Worm (Caenorhabditis elegans): ENCODE results near the gene lgc-17.

lgc-17 gene

ce11 chrX:12158641-12159040, 37.3 kb downstream of the lgc-17 start:
- TF ChIP-seq ref-1 (GFP tag; conservative IDR thresholded peaks at IDR 0.05) (no peak), cog-1 (tag; optimal IDR thresholded peaks at IDR 0.05) (peak; percentile 0)

- no peak for TF ChIP-seq ref-1 (GFP tag; conservative IDR thresholded peaks at IDR 0.05)
- TF ChIP-seq T22C8.4 (GFP tag; IDR thresholded peaks at IDR 0.05): no peak
- no peak for TF ChIP-seq cog-1 (tag; optimal IDR thresholded peaks at IDR 0.05)
- no peak for TF ChIP-seq ztf-29 (GFP tag; IDR thresholded peaks at IDR 0.05)
- no peak for TF ChIP-seq klf-2 (GFP tag; conservative IDR thresholded peaks at IDR 0.05)
- TF ChIP-seq tab-1 (GFP tag; IDR thresholded peaks at IDR 0.05): no peak
- no peak for TF ChIP-seq med-1 (GFP tag; optimal IDR thresholded peaks at IDR 0.05; ENCODE audit: insufficient read depth)
- TF ChIP-seq ztf-23 (GFP tag; IDR thresholded peaks at IDR 0.05): no peak
- TF ChIP-seq flt-1 (GFP tag; IDR thresholded peaks at IDR 0.05): no peak
Measured at ce11 chrX:12160002-12160690, 38.8 kb downstream of the lgc-17 start, which contains the start of gene F57G12.2. Gene F57G12.2 (minus strand): TSS chrX:12160052.

DNA sequence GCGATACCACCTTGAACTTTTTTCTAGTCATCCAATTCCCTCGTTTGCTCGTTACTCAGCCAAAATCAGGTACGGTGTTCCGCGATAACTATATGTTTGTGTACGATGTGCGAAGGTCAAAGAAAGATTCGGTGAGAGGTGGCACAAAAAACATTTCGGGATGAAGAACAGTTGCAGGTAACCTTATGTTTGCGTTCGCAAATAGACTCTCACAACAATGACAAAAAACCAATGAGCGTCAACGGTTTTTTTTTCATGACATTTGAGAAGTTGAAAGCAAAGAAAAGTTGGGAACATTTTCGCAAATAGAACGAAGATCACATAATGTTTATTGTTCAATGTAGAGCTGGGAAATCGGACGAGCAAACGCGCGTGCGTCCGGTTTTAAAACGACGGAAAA, 41.3 kb downstream of the lgc-17 start:
- no peak for TF ChIP-seq flt-1 (GFP tag; IDR thresholded peaks at IDR 0.05)
- TF ChIP-seq klf-2 (GFP tag; conservative IDR thresholded peaks at IDR 0.05): no peak
- no peak for TF ChIP-seq ztf-29 (GFP tag; IDR thresholded peaks at IDR 0.05)
- TF ChIP-seq tab-1 (GFP tag; IDR thresholded peaks at IDR 0.05): no peak
- TF ChIP-seq med-1 (GFP tag; optimal IDR thresholded peaks at IDR 0.05; ENCODE audit: insufficient read depth): no peak
- no peak for TF ChIP-seq ztf-23 (GFP tag; IDR thresholded peaks at IDR 0.05)

DNA sequence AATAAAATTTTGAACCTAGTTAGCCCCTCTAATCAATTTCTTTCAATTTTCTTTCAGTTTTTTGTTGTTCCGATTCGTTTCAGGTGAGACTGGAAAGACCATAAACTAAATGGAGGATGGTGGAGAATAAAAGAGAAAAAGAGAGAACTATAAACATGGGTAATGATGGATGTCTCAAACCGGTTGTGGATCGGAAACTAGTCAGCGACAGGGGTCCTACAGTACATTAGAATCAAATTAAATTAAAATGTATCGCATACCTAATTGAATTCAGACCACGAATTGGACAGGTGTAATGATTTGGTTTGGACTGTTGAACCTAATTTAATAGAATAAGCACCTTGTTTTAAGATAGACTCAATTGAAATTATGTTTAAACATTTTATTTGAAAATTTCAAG, 42.7 kb downstream of the lgc-17 start:
- TF ChIP-seq med-1 (GFP tag; optimal IDR thresholded peaks at IDR 0.05; ENCODE audit: insufficient read depth): no peak
- no peak for TF ChIP-seq ztf-29 (GFP tag; IDR thresholded peaks at IDR 0.05)
- no peak for TF ChIP-seq ztf-23 (GFP tag; IDR thresholded peaks at IDR 0.05)
- TF ChIP-seq flt-1 (GFP tag; IDR thresholded peaks at IDR 0.05): no peak
- no peak for TF ChIP-seq tab-1 (GFP tag; IDR thresholded peaks at IDR 0.05)
- no peak for TF ChIP-seq T22C8.4 (GFP tag; IDR thresholded peaks at IDR 0.05)
- no peak for TF ChIP-seq klf-2 (GFP tag; conservative IDR thresholded peaks at IDR 0.05)
- no peak for TF ChIP-seq ref-1 (GFP tag; conservative IDR thresholded peaks at IDR 0.05)
- TF ChIP-seq cog-1 (tag; optimal IDR thresholded peaks at IDR 0.05): no peak

ce11 chrX:12164943-12165342, 43.6 kb downstream of the lgc-17 start:
- no peak for TF ChIP-seq ztf-23 (GFP tag; IDR thresholded peaks at IDR 0.05)
- no peak for TF ChIP-seq med-1 (GFP tag; optimal IDR thresholded peaks at IDR 0.05; ENCODE audit: insufficient read depth)
- TF ChIP-seq T22C8.4 (GFP tag; IDR thresholded peaks at IDR 0.05): no peak
- TF ChIP-seq tab-1 (GFP tag; IDR thresholded peaks at IDR 0.05): no peak
- TF ChIP-seq flt-1 (GFP tag; IDR thresholded peaks at IDR 0.05): no peak
- TF ChIP-seq ztf-29 (GFP tag; IDR thresholded peaks at IDR 0.05): no peak
- TF ChIP-seq cog-1 (tag; optimal IDR thresholded peaks at IDR 0.05): no peak
- TF ChIP-seq ref-1 (GFP tag; conservative IDR thresholded peaks at IDR 0.05): no peak
- no peak for TF ChIP-seq klf-2 (GFP tag; conservative IDR thresholded peaks at IDR 0.05)

DNA sequence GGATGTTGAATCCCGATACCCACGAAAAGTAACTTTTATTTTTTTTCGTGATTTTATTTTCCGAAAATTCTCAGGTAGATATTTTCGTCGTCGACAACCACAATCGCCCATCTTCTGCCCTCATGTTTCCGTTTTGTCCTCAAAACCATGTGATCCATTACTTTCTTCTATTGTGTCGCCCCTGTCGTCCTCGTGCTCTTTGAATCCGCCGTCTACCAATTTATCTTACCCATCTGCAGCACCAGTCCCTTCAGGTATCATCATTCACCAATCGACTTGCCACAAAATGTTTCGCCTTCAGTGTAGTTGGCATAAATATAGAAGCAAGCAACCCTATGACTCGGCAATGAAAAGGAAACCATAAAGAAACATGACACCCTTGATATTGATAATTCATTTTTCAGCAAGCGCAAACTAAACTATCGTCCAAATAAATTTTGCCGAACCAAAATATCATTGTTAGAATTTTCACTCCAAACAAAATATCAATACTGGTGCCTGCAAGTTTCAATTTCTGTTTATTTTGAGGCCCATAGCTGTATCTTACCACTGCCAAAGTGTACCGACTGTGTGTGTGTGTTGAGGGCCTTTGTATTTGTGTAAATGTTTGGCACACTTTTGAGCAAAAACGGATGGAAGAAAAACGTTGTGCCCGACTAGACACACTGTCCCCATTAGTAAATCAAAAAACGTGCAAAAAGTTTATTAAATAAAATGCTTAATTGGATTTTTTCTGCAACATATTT, 46.4 kb downstream of the lgc-17 start:
- TF ChIP-seq ztf-23 (GFP tag; IDR thresholded peaks at IDR 0.05) (no peak), ztf-29 (GFP tag; IDR thresholded peaks at IDR 0.05) (no peak), med-1 (GFP tag; optimal IDR thresholded peaks at IDR 0.05; ENCODE audit: insufficient read depth) (no peak), ref-1 (GFP tag; conservative IDR thresholded peaks at IDR 0.05) (no peak)

ce11 chrX:12168765-12169164, 47.4 kb downstream of the lgc-17 start:
- TF ChIP-seq tab-1 (GFP tag; IDR thresholded peaks at IDR 0.05) (no peak), cog-1 (tag; optimal IDR thresholded peaks at IDR 0.05) (no peak), ref-1 (GFP tag; conservative IDR thresholded peaks at IDR 0.05) (no peak), ztf-23 (GFP tag; IDR thresholded peaks at IDR 0.05) (no peak), T22C8.4 (GFP tag; IDR thresholded peaks at IDR 0.05) (no peak), ztf-29 (GFP tag; IDR thresholded peaks at IDR 0.05) (no peak), med-1 (GFP tag; optimal IDR thresholded peaks at IDR 0.05; ENCODE audit: insufficient read depth) (no peak), flt-1 (GFP tag; IDR thresholded peaks at IDR 0.05) (no peak), klf-2 (GFP tag; conservative IDR thresholded peaks at IDR 0.05) (no peak)

DNA sequence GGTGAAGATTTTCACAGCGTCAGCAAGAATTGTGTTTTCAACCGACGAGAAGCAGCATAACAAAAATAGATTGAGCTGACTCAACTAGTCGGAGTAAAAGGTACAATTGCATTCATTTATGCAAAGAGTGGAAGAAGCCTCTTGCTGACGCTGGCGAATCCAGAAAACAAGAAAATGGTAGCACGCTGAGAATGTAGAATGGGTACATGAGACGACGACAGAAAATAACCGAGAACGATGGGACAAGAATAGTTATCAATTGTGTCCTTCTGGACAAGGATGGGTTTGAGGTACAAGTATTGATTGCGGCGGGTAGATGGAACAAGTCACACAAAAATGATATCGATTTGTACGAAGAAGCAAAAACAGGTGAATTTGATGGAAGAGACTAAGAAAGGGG, 48.0 kb downstream of the lgc-17 start:
- no peak for TF ChIP-seq ztf-23 (GFP tag; IDR thresholded peaks at IDR 0.05)
- TF ChIP-seq T22C8.4 (GFP tag; IDR thresholded peaks at IDR 0.05): 0 out of 2 replicates have a peak, but pooled peaks have one; percentile 7
- TF ChIP-seq ztf-29 (GFP tag; IDR thresholded peaks at IDR 0.05): no peak
- TF ChIP-seq med-1 (GFP tag; optimal IDR thresholded peaks at IDR 0.05; ENCODE audit: insufficient read depth): no peak

DNA sequence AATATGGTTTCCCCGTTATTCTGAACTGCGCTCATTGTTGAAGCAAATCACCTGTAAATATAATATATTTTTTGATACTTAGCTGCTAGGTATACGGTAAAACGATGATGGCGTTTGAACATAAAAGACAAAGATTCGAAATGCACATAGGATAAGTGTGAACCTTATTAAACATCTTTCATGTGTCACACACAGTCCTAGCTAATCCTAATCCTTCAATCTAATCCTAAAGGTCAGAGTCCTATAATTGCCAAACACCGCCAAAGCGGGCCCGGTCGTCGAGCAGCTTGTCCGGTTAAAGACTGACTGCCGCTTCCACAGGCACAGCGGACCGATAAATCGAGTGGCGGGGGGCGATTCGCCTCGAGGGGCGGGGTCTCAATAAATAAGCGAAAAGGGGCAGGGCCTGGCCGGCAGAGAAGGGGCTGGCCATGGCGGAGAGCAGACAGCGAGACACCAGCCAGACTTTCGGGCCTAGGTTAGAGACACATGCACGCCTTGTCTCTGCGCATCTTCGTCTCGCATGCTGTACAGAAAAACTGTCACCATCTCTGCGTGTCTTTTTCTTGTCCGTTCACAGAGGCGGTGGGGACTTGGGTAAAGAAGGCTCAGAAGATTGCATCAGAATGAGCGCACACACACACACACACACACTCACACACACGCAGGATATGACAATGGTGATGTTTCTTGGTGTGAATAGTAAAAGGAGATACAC, 50.4 kb downstream of the lgc-17 start, which contains the start of gene F57G12.1:
Gene F57G12.1, minus strand, starts transcription at position 51 of the 718 bp plus-strand sequence.
- TF ChIP-seq ztf-29 (GFP tag; IDR thresholded peaks at IDR 0.05) (no peak), tab-1 (GFP tag; IDR thresholded peaks at IDR 0.05) (peak; percentile 59; the same call in 1 of the 2 replicates), T22C8.4 (GFP tag; IDR thresholded peaks at IDR 0.05) (no peak), ztf-23 (GFP tag; IDR thresholded peaks at IDR 0.05) (no peak), med-1 (GFP tag; optimal IDR thresholded peaks at IDR 0.05; ENCODE audit: insufficient read depth) (no peak), klf-2 (GFP tag; conservative IDR thresholded peaks at IDR 0.05) (0 out of 2 replicates have a peak, but pooled peaks have one; percentile 16), flt-1 (GFP tag; IDR thresholded peaks at IDR 0.05) (0 out of 2 replicates have a peak, but pooled peaks have one; percentile 66), ref-1 (GFP tag; conservative IDR thresholded peaks at IDR 0.05) (no peak), cog-1 (tag; optimal IDR thresholded peaks at IDR 0.05) (peak; percentile 85)

Data from whole organism, midembryonic.